Worm (Caenorhabditis elegans) whole organism, L1 larva: ENCODE results near the gene C02H6.1.

Source experiments
- C04F5.9 ChIP-seq: sonication (generic microtip); optimal IDR thresholded peaks from 2 replicates; lab custom pipeline; 2016; ENCODE audit warnings: missing genetic modification characterization, missing compliant biosample characterization
- C16A3.4 ChIP-seq: fragments of 150-350 bp; optimal IDR thresholded peaks from 2 replicates; lab custom pipeline; 2014; ENCODE audit warnings: missing biosample characterization, missing genetic modification characterization
- C34B4.2 ChIP-seq: sonication (generic microtip); optimal IDR thresholded peaks from 2 replicates; lab custom pipeline; 2017; ENCODE audit warnings: mild to moderate bottlenecking, missing genetic modification characterization, missing compliant biosample characterization
- aha-1 ChIP-seq: fragments of 150-350 bp; optimal IDR thresholded peaks from 2 replicates; lab custom pipeline; 2014; ENCODE audit warnings: missing biosample characterization, missing genetic modification characterization
- alr-1 ChIP-seq: fragments of 200-800 bp; sonication (Bioruptor generic); optimal IDR thresholded peaks from 2 replicates; lab custom pipeline; 2018; ENCODE audit warnings: borderline replicate concordance, mild to moderate bottlenecking, missing genetic modification characterization, missing compliant biosample characterization
- aly-2 ChIP-seq: fragments of 150-350 bp; optimal IDR thresholded peaks from 2 replicates; lab custom pipeline; 2014; ENCODE audit warnings: missing biosample characterization, missing genetic modification characterization
- ama-1 ChIP-seq: fragments of 150-350 bp; optimal IDR thresholded peaks from 2 replicates; lab custom pipeline; 2014
- ceh-63 ChIP-seq: fragments of 200-800 bp; sonication (Bioruptor generic); optimal IDR thresholded peaks from 2 replicates; lab custom pipeline; 2018; ENCODE audit warnings: mild to moderate bottlenecking, missing genetic modification characterization, missing compliant biosample characterization
- ceh-90 ChIP-seq: sonication (generic microtip); optimal IDR thresholded peaks from 2 replicates; lab custom pipeline; 2016; ENCODE audit warnings: missing genetic modification characterization, missing compliant biosample characterization
- dpl-1 ChIP-seq, 3 experiments: fragments of 150-350 bp in 2 of 3; sonication (generic microtip) in 1 of 3; optimal IDR thresholded peaks; 2 replicates each; lab custom pipeline; 2014 to 2017; ENCODE audit warnings: missing biosample characterization in 3 of 3, missing genetic modification characterization in 3 of 3, missing genetic modification reagents in 3 of 3
- dsc-1 ChIP-seq: sonication (generic microtip); optimal IDR thresholded peaks from 2 replicates; lab custom pipeline; 2016; ENCODE audit warnings: mild to moderate bottlenecking, missing genetic modification characterization, missing compliant biosample characterization
- efl-1 ChIP-seq, 4 experiments: fragments of 150-350 bp; optimal IDR thresholded peaks in 3 of 4; peaks in 1 of 4; 1 replicate in 1 of 4; 2 replicates in 3 of 4; lab custom pipeline; 2014; ENCODE audit warnings: missing biosample characterization in 2 of 4, missing genetic modification characterization in 2 of 4, missing genetic modification reagents in 2 of 4
- egl-27 ChIP-seq, 2 experiments: fragments of 150-350 bp in 1 of 2; sonication (generic microtip); optimal IDR thresholded peaks; 3 replicates each; lab custom pipeline; 2017 to 2018; ENCODE audit warnings: missing biosample characterization in 2 of 2, missing genetic modification characterization in 2 of 2, missing genetic modification reagents in 2 of 2
- fkh-8 ChIP-seq: sonication (generic microtip); optimal IDR thresholded peaks from 2 replicates; lab custom pipeline; 2016; ENCODE audit warnings: mild to moderate bottlenecking, missing genetic modification characterization, missing compliant biosample characterization
- hlh-4 ChIP-seq: sonication (generic microtip); optimal IDR thresholded peaks from 2 replicates; lab custom pipeline; 2016; ENCODE audit warnings: mild to moderate bottlenecking, missing genetic modification characterization, missing compliant biosample characterization
- lin-14 ChIP-seq: fragments of 200-800 bp; sonication (Bioruptor generic); optimal IDR thresholded peaks from 2 replicates; lab custom pipeline; 2018; ENCODE audit warnings: mild to moderate bottlenecking, missing genetic modification characterization, moderate library complexity, missing compliant biosample characterization
- lin-35 ChIP-seq, 2 experiments: fragments of 150-350 bp; optimal IDR thresholded peaks; 2 replicates each; lab custom pipeline; 2014; ENCODE audit warnings: missing biosample characterization in 2 of 2, missing genetic modification characterization in 2 of 2, missing genetic modification reagents in 2 of 2
- lin-39 ChIP-seq: fragments of 150-350 bp; optimal IDR thresholded peaks from 2 replicates; lab custom pipeline; 2014; ENCODE audit warnings: missing biosample characterization, missing genetic modification reagents, missing genetic modification characterization
- lir-3 ChIP-seq: sonication (generic microtip); optimal IDR thresholded peaks from 2 replicates; lab custom pipeline; 2016; ENCODE audit warnings: mild to moderate bottlenecking, missing genetic modification characterization, moderate library complexity, missing compliant biosample characterization; ENCODE audit not compliant: poor library complexity
- lsy-2 ChIP-seq, 2 experiments: fragments of 150-350 bp; optimal IDR thresholded peaks; 2 replicates each; lab custom pipeline; 2014; ENCODE audit warnings: missing biosample characterization in 2 of 2, missing genetic modification characterization in 2 of 2
- mab-9 ChIP-seq: fragments of 200-800 bp; sonication (Bioruptor generic); IDR thresholded peaks from 2 replicates; pipeline ENCODE4 v1.3.6; 2022; ENCODE audit warnings: missing genetic modification reagents, missing genetic modification characterization, missing compliant biosample characterization
- mdl-1 ChIP-seq, 2 experiments: fragments of 150-350 bp; optimal IDR thresholded peaks; 2 replicates each; lab custom pipeline; 2014 to 2017; ENCODE audit warnings: missing biosample characterization in 2 of 2, missing genetic modification characterization in 2 of 2, inconsistent platforms in 1 of 2
- mef-2 ChIP-seq: fragments of 150-350 bp; optimal IDR thresholded peaks from 2 replicates; lab custom pipeline; 2014; ENCODE audit warnings: missing biosample characterization, missing genetic modification characterization
- nhr-11 ChIP-seq: fragments of 150-350 bp; optimal IDR thresholded peaks from 2 replicates; lab custom pipeline; 2014; ENCODE audit warnings: missing biosample characterization, missing genetic modification characterization
- nhr-12 ChIP-seq: sonication (generic microtip); optimal IDR thresholded peaks from 2 replicates; lab custom pipeline; 2017; ENCODE audit warnings: missing biosample characterization, missing genetic modification characterization
- nhr-19 ChIP-seq: fragments of 200-800 bp; sonication (Bioruptor generic); conservative IDR thresholded peaks from 2 replicates; pipeline ENCODE4 v1.3.6; 2022; ENCODE audit warnings: missing genetic modification characterization, missing compliant biosample characterization
- nhr-20 ChIP-seq: sonication (generic microtip); optimal IDR thresholded peaks from 2 replicates; lab custom pipeline; 2016; ENCODE audit warnings: mild to moderate bottlenecking, missing genetic modification characterization, missing compliant biosample characterization
- nhr-28 ChIP-seq: fragments of 150-350 bp; optimal IDR thresholded peaks from 2 replicates; lab custom pipeline; 2014; ENCODE audit warnings: missing biosample characterization, missing genetic modification characterization
- nhr-47 ChIP-seq: sonication (generic microtip); optimal IDR thresholded peaks from 2 replicates; lab custom pipeline; 2016; ENCODE audit warnings: mild to moderate bottlenecking, missing genetic modification characterization, moderate library complexity, missing compliant biosample characterization
- nhr-71 ChIP-seq: sonication (generic microtip); optimal IDR thresholded peaks from 2 replicates; lab custom pipeline; 2016; ENCODE audit warnings: mild to moderate bottlenecking, missing genetic modification characterization, moderate library complexity, missing compliant biosample characterization
- nhr-76 ChIP-seq: sonication (generic microtip); optimal IDR thresholded peaks from 2 replicates; lab custom pipeline; 2017; ENCODE audit warnings: missing biosample characterization, missing genetic modification characterization
- nhr-84 ChIP-seq: sonication (generic microtip); optimal IDR thresholded peaks from 2 replicates; lab custom pipeline; 2017; ENCODE audit warnings: missing biosample characterization, missing genetic modification characterization
- nhr-85 ChIP-seq: sonication (generic microtip); peaks from one replicate; lab custom pipeline; 2016; ENCODE audit warnings: missing genetic modification characterization, inconsistent platforms, missing compliant biosample characterization
- pag-3 ChIP-seq: sonication (generic microtip); optimal IDR thresholded peaks from 2 replicates; lab custom pipeline; 2017; ENCODE audit warnings: missing genetic modification characterization, mild to moderate bottlenecking, missing compliant biosample characterization, antibody characterized with exemption, borderline replicate concordance; ENCODE audit not compliant: insufficient read depth
- rnt-1 ChIP-seq: sonication (generic microtip); optimal IDR thresholded peaks from 2 replicates; lab custom pipeline; 2016; ENCODE audit warnings: mild to moderate bottlenecking, missing genetic modification characterization, moderate library complexity, missing compliant biosample characterization
- skn-1 ChIP-seq: fragments of 150-350 bp; optimal IDR thresholded peaks from 2 replicates; lab custom pipeline; 2014; ENCODE audit warnings: missing biosample characterization, missing genetic modification characterization
- snpc-4 ChIP-seq: fragments of 150-350 bp; optimal IDR thresholded peaks from 2 replicates; lab custom pipeline; 2014; ENCODE audit warnings: missing biosample characterization, missing genetic modification characterization
- snu-23 ChIP-seq: sonication (generic microtip); optimal IDR thresholded peaks from 2 replicates; lab custom pipeline; 2016; ENCODE audit warnings: missing genetic modification characterization, missing compliant biosample characterization
- tlp-1 ChIP-seq: fragments of 150-350 bp; optimal IDR thresholded peaks from 2 replicates; lab custom pipeline; 2014; ENCODE audit warnings: missing biosample characterization, missing genetic modification characterization
- unc-130 ChIP-seq: fragments of 150-350 bp; optimal IDR thresholded peaks from 2 replicates; lab custom pipeline; 2017; ENCODE audit warnings: missing biosample characterization, missing genetic modification characterization, inconsistent platforms
- unc-30 ChIP-seq: sonication (generic microtip); optimal IDR thresholded peaks from 2 replicates; lab custom pipeline; 2017; ENCODE audit warnings: missing biosample characterization, missing genetic modification characterization
- unc-98 ChIP-seq: fragments of 200-800 bp; sonication (Bioruptor generic); IDR thresholded peaks from 2 replicates; pipeline ENCODE4 v1.3.6; 2022; ENCODE audit warnings: missing genetic modification characterization, missing compliant biosample characterization
- vab-15 ChIP-seq: sonication (generic microtip); optimal IDR thresholded peaks from 2 replicates; lab custom pipeline; 2017; ENCODE audit warnings: missing genotype, mild to moderate bottlenecking, missing genetic modification characterization, missing compliant biosample characterization
- xbp-1 ChIP-seq: sonication (generic microtip); optimal IDR thresholded peaks from 2 replicates; lab custom pipeline; 2016; ENCODE audit warnings: missing genetic modification characterization, missing compliant biosample characterization
- zip-4 ChIP-seq: fragments of 200-800 bp; sonication (Bioruptor generic); optimal IDR thresholded peaks from 2 replicates; lab custom pipeline; 2018; ENCODE audit warnings: mild to moderate bottlenecking, missing genetic modification characterization, moderate library complexity, missing compliant biosample characterization
- ztf-4 ChIP-seq: fragments of 150-350 bp; optimal IDR thresholded peaks from 2 replicates; lab custom pipeline; 2014; ENCODE audit warnings: missing biosample characterization, missing genetic modification characterization

The C02H6.1 gene

ce11 chrV:7415780-7416428 is 26.2 kb upstream of the C02H6.1 start, which contains the start of gene F18E3.13 (continued):
- TF ChIP-seq nhr-84 (tag; lab: Kevin White, UChicago) (no peak), unc-98 (no peak), ceh-90 (tag; lab: Kevin White, UChicago) (no peak), nhr-19 (peak; percentile 97), tlp-1 (no peak), ztf-4 (tag; lab: Kevin White, UChicago) (peak; percentile 50), C34B4.2 (tag; lab: Kevin White, UChicago) (no peak), lir-3 (tag; lab: Kevin White, UChicago) (no peak), pag-3 (tag; lab: Kevin White, UChicago) (no peak)

ce11 chrV:7414909-7415308 is 25.2 kb upstream of the C02H6.1 start, which contains the start of gene F18E3.12:
Gene F18E3.12, plus strand, starts transcription at chrV:7414985.
- TF ChIP-seq vab-15 (tag; lab: Kevin White, UChicago) (no peak), snpc-4 (tag; lab: Kevin White, UChicago) (no peak), nhr-20 (tag; lab: Kevin White, UChicago) (no peak), xbp-1 (no peak), lin-35 (GFP tag; optimal IDR thresholded peaks at IDR 0.05; lab: Kevin White, UChicago) (peak in 1 of 2 experiments; percentile 12)
- TF ChIP-seq, all 84 proteins: peak for 1

ce11 chrV:7413107-7413774 is 23.6 kb upstream of the C02H6.1 start, which contains the start of gene F18E3.11:
Gene F18E3.11, plus strand, starts transcription at chrV:7413482.
- TF ChIP-seq tlp-1 (no peak), lin-39 (tag; lab: Kevin White, UChicago) (no peak), nhr-76 (no peak), egl-27 (tag; optimal IDR thresholded peaks at IDR 0.05; lab: Kevin White, UChicago) (no peak), hlh-4 (tag; lab: Kevin White, UChicago) (no peak), lir-3 (tag; lab: Kevin White, UChicago) (no peak), C16A3.4 (tag; lab: Kevin White, UChicago) (no peak), C04F5.9 (tag; lab: Kevin White, UChicago) (no peak), lin-35 (GFP tag; optimal IDR thresholded peaks at IDR 0.05; lab: Kevin White, UChicago) (peak in 1 of 2 experiments; percentile 26), snu-23 (GFP tag; lab: Kevin White, UChicago) (peak; percentile 69), mab-9 (GFP tag; lab: Robert Waterston, UW) (no peak), unc-98 (no peak), dsc-1 (tag; lab: Kevin White, UChicago) (no peak), nhr-47 (tag; lab: Kevin White, UChicago) (no peak), rnt-1 (tag; lab: Kevin White, UChicago) (no peak), C34B4.2 (tag; lab: Kevin White, UChicago) (no peak), nhr-11 (tag; lab: Kevin White, UChicago) (no peak), alr-1 (tag; lab: Kevin White, UChicago) (no peak), unc-130 (tag; lab: Kevin White, UChicago) (peak; percentile 16), zip-4 (GFP tag; lab: Kevin White, UChicago) (no peak), aha-1 (tag; lab: Kevin White, UChicago) (no peak), ceh-63 (no peak), dpl-1 (GFP tag; optimal IDR thresholded peaks at IDR 0.05; lab: Kevin White, UChicago) (no peak), efl-1 (optimal IDR thresholded peaks at IDR 0.05; lab: Kevin White, UChicago) (no peak), efl-1 (GFP tag; optimal IDR thresholded peaks at IDR 0.05 in 1 of 2; lab: Kevin White, UChicago) (peak in 1 of 2 experiments; percentile 91), nhr-71 (tag; lab: Kevin White, UChicago) (peak; percentile 74), nhr-19 (peak; percentile 86), lin-14 (no peak), skn-1 (tag; lab: Kevin White, UChicago) (peak; percentile 87), mef-2 (tag; lab: Kevin White, UChicago) (no peak), nhr-12 (no peak), lsy-2 (tag; optimal IDR thresholded peaks at IDR 0.05; lab: Kevin White, UChicago) (no peak), aly-2 (tag; lab: Kevin White, UChicago) (no peak), ama-1 (lab: Kevin White, UChicago) (no peak), mdl-1 (tag; optimal IDR thresholded peaks at IDR 0.05; lab: Kevin White, UChicago) (peak in 1 of 2 experiments; percentile 64), fkh-8 (tag; lab: Kevin White, UChicago) (no peak), nhr-85 (tag; lab: Kevin White, UChicago) (peak; percentile 90), unc-30 (tag; lab: Kevin White, UChicago) (no peak), nhr-28 (tag; lab: Kevin White, UChicago) (no peak)
